Fruit fly (Drosophila melanogaster): ENCODE results near the gene OdsH.

Gene OdsH

DNA sequence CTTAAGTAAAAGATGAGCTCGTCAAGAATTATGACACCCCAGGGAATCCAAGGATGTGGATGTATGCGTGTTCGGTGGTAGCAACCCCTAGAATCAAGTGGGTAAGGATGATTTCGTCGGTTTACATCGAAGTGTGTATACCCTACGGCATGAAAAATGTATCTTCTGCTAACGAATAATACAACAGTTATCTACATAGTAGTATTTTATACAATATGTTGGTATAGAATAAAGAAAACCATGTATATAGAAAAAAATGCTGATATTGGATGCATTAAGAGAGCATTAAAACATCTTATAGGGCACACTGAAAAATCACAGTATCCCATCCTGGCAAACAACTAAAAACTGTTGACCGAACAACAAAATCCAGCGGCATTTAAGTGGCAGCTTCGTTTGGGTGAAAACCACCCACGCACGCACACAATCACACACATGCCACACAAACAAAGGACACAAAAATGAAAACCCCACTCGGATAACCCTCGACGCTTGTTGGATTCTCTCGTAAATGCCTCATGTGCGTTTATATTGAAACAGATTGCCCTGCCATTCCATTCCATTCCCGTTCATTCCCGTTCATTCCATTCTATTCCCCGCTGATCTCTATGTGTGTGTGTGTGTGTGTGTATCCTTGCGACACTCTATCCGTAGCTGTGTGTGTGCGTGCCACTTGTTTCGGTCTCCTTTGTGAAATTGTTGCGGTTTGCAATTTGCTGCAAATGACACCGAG lies 8.4 kb downstream of the OdsH start (continued):
- peak; percentile 16 for TF ChIP-seq scrt (GFP tag; optimal IDR thresholded peaks at IDR 0.05)
- TF ChIP-seq Atf-2 (GFP tag; optimal IDR thresholded peaks at IDR 0.05): no peak
- TF ChIP-seq Dref (GFP tag; IDR thresholded peaks at IDR 0.05): no peak
- no peak for TF ChIP-seq ftz-f1 (GFP tag; optimal IDR thresholded peaks at IDR 0.05)
- TF ChIP-seq CG17361 (GFP tag; IDR thresholded peaks at IDR 0.05): peak; percentile 46; the same call in 1 of the 3 replicates
- peak; percentile 33 for TF ChIP-seq CG7556 (GFP tag; optimal IDR thresholded peaks at IDR 0.05)
- peak; percentile 62 for TF ChIP-seq vvl (GFP tag; IDR thresholded peaks at IDR 0.05)
- no peak for TF ChIP-seq CG4617 (GFP tag; optimal IDR thresholded peaks at IDR 0.05; ENCODE audit: borderline replicate concordance)
- peak; percentile 45 for TF ChIP-seq Blimp-1 (GFP tag; optimal IDR thresholded peaks at IDR 0.05)
- TF ChIP-seq sens (GFP tag): peak; percentile 74
- no peak for TF ChIP-seq ab (GFP tag; optimal IDR thresholded peaks at IDR 0.05)
- TF ChIP-seq CG11085 (GFP tag; IDR thresholded peaks at IDR 0.05): no peak
- no peak for TF ChIP-seq hbn (GFP tag; IDR thresholded peaks at IDR 0.05; ENCODE audit: partially characterized antibody)
- TF ChIP-seq fd96Cb (tag; optimal IDR thresholded peaks at IDR 0.05): peak; percentile 39
- no peak for TF ChIP-seq bigmax (GFP tag; optimal IDR thresholded peaks at IDR 0.05)
- TF ChIP-seq Hr3 (GFP tag; optimal IDR thresholded peaks at IDR 0.05): peak; percentile 3
- no peak for TF ChIP-seq Max (GFP tag; optimal IDR thresholded peaks at IDR 0.05)
- TF ChIP-seq CG13424 (tag; optimal IDR thresholded peaks at IDR 0.05): peak; percentile 38
- peak; percentile 13 for TF ChIP-seq ind (GFP tag; optimal IDR thresholded peaks at IDR 0.05)
- no peak for TF ChIP-seq slbo (GFP tag; IDR thresholded peaks at IDR 0.05)
- TF ChIP-seq CG4424 (GFP tag; optimal IDR thresholded peaks at IDR 0.05): peak; percentile 26
- TF ChIP-seq CG8478 (optimal IDR thresholded peaks at IDR 0.05): no peak
- TF ChIP-seq Scr (GFP tag; IDR thresholded peaks at IDR 0.05; ENCODE audit: partially characterized antibody): no peak
- TF ChIP-seq az2 (GFP tag; optimal IDR thresholded peaks at IDR 0.05): peak; percentile 27
- peak; percentile 19; the same call in 1 of the 3 replicates for TF ChIP-seq croc (GFP tag; conservative IDR thresholded peaks at IDR 0.05)
- TF ChIP-seq CG10147 (GFP tag; optimal IDR thresholded peaks at IDR 0.05): peak; percentile 13
- TF ChIP-seq eve (GFP tag; optimal IDR thresholded peaks at IDR 0.05): no peak
- no peak for TF ChIP-seq pita (GFP tag; optimal IDR thresholded peaks at IDR 0.05)
- TF ChIP-seq pho (GFP tag; optimal IDR thresholded peaks at IDR 0.05): no peak
- peak; percentile 47 for TF ChIP-seq CG8924 (tag; optimal IDR thresholded peaks at IDR 0.05)
- peak; percentile 21; the same call in 1 of the 2 replicates for TF ChIP-seq CG10959 (GFP tag; IDR thresholded peaks at IDR 0.05)
- TF ChIP-seq Eip74EF (GFP tag; optimal IDR thresholded peaks at IDR 0.05): no peak
- TF ChIP-seq Dbx (GFP tag; IDR thresholded peaks at IDR 0.05): no peak
- peak; percentile 9 for TF ChIP-seq CG1603 (tag; optimal IDR thresholded peaks at IDR 0.05)
- TF ChIP-seq pros (GFP tag; optimal IDR thresholded peaks at IDR 0.05): peak; percentile 67
- TF ChIP-seq CG7357 (GFP tag; IDR thresholded peaks at IDR 0.05): no peak; the same call in 2 of the 3 replicates
- TF ChIP-seq jing (GFP tag; optimal IDR thresholded peaks at IDR 0.05): peak; percentile 15
- TF ChIP-seq Bdp1 (GFP tag; optimal IDR thresholded peaks at IDR 0.05): no peak
- peak; percentile 42 for TF ChIP-seq Med (GFP tag)
- peak in 1 of 2 experiments; percentile 39 for TF ChIP-seq chif (GFP tag; optimal IDR thresholded peaks at IDR 0.05)
- TF ChIP-seq Oli (tag; optimal IDR thresholded peaks at IDR 0.05): peak; percentile 51
- TF ChIP-seq Pdp1 (GFP tag; optimal IDR thresholded peaks at IDR 0.05): peak in 1 of 2 experiments; percentile 4
- TF ChIP-seq CG2202 (tag; optimal IDR thresholded peaks at IDR 0.05): no peak
- TF ChIP-seq CG17328 (GFP tag; IDR thresholded peaks at IDR 0.05): peak; percentile 49; the same call in 1 of the 2 replicates
- TF ChIP-seq kni (GFP tag; optimal IDR thresholded peaks at IDR 0.05): no peak
- TF ChIP-seq Doc3 (GFP tag; IDR thresholded peaks at IDR 0.05; ENCODE audit: partially characterized antibody): no peak
- no peak for TF ChIP-seq Lim3 (GFP tag; IDR thresholded peaks at IDR 0.05)
- peak; percentile 61 for TF ChIP-seq phol (tag; optimal IDR thresholded peaks at IDR 0.05)
- peak; percentile 24 for TF ChIP-seq Ssrp (tag; optimal IDR thresholded peaks at IDR 0.05)
